Worm (Caenorhabditis elegans) whole organism, late embryonic: ENCODE measurements around the gene C50D2.1.

Experiments used
- ceh-45 ChIP-seq: fragments of 200-800 bp; sonication (Bioruptor generic); IDR thresholded peaks from 2 replicates; pipeline ENCODE4 v1.3.6; 2022; ENCODE audit warnings: missing genetic modification reagents, missing genetic modification characterization, missing compliant biosample characterization
- ceh-6 ChIP-seq: fragments of 200-800 bp; sonication (Bioruptor generic); optimal IDR thresholded peaks from 2 replicates; lab custom pipeline; 2018; ENCODE audit warnings: mild to moderate bottlenecking, missing genetic modification characterization, missing compliant biosample characterization
- dmd-4 ChIP-seq: sonication (generic microtip); optimal IDR thresholded peaks from 2 replicates; lab custom pipeline; 2016; ENCODE audit warnings: borderline replicate concordance, missing genetic modification characterization, missing compliant biosample characterization
- ets-4 ChIP-seq: sonication (generic microtip); optimal IDR thresholded peaks from 2 replicates; lab custom pipeline; 2016; ENCODE audit warnings: missing genetic modification characterization, missing compliant biosample characterization
- fkh-10 ChIP-seq: fragments of 150-350 bp; optimal IDR thresholded peaks from 2 replicates; lab custom pipeline; 2014; ENCODE audit warnings: missing biosample characterization, missing genetic modification reagents, missing genetic modification characterization
- hlh-6 ChIP-seq: sonication (generic microtip); optimal IDR thresholded peaks from 2 replicates; lab custom pipeline; 2016; ENCODE audit warnings: missing genotype, missing genetic modification characterization, missing compliant biosample characterization

ce11 chrII:73892-74291, 37.5 kb upstream of the C50D2.1 start:
- no peak for TF ChIP-seq ceh-6 (GFP tag; lab: Kevin White, UChicago)
- no peak for TF ChIP-seq ets-4 (tag; lab: Kevin White, UChicago)
- no peak for TF ChIP-seq fkh-10 (GFP tag; lab: Kevin White, UChicago)
- TF ChIP-seq ceh-45 (GFP tag; lab: Robert Waterston, UW): no peak
- TF ChIP-seq hlh-6 (tag; lab: Kevin White, UChicago): no peak
- no peak for TF ChIP-seq dmd-4 (tag; lab: Kevin White, UChicago)
